Fruit fly (Drosophila melanogaster) whole organism, embryonic: ENCODE measurements around the gene HERC2.

Experiments
- Bdp1 ChIP-seq: fragments of 200-800 bp; sonication (Bioruptor generic); optimal IDR thresholded peaks from 3 replicates; lab custom pipeline; 2016; ENCODE audit warnings: missing biosample characterization, missing genetic modification characterization
- CG10267 ChIP-seq: fragments of 200-800 bp; sonication (Bioruptor generic); optimal IDR thresholded peaks from 2 replicates; lab custom pipeline; 2018; ENCODE audit warnings: missing biosample characterization, mild to moderate bottlenecking, missing genetic modification characterization, moderate library complexity
- CG10431 ChIP-seq: fragments of 200-800 bp; sonication (Bioruptor generic); optimal IDR thresholded peaks from 3 replicates; lab custom pipeline; 2018; ENCODE audit warnings: missing biosample characterization, mild to moderate bottlenecking, missing genetic modification characterization
- CG11093 ChIP-seq: fragments of 200-800 bp; sonication (Bioruptor generic); IDR thresholded peaks from 3 replicates; pipeline ENCODE4 v1.3.6; 2022; ENCODE audit warnings: missing biosample characterization, missing genetic modification characterization
- CG11456 ChIP-seq: fragments of 200-800 bp; sonication (Bioruptor generic); IDR thresholded peaks from 3 replicates; pipeline ENCODE4 v1.3.6; 2022; ENCODE audit warnings: missing biosample characterization, missing genetic modification characterization
- CG12071 ChIP-seq: fragments of 200-800 bp; sonication (Bioruptor generic); optimal IDR thresholded peaks from 3 replicates; lab custom pipeline; 2018; ENCODE audit warnings: missing biosample characterization, mild to moderate bottlenecking, missing genetic modification characterization
- CG13123 ChIP-seq: fragments of 200-800 bp; sonication (Bioruptor generic); optimal IDR thresholded peaks from 2 replicates; lab custom pipeline; 2016; ENCODE audit warnings: missing biosample characterization, missing genetic modification characterization
- CG14050 ChIP-seq: fragments of 200-800 bp; sonication (Bioruptor generic); IDR thresholded peaks from 3 replicates; pipeline ENCODE4 v1.3.6; 2022; ENCODE audit warnings: missing biosample characterization, missing genetic modification characterization
- CG14710 ChIP-seq: fragments of 200-800 bp; sonication (Bioruptor generic); optimal IDR thresholded peaks from 3 replicates; lab custom pipeline; 2019; ENCODE audit warnings: missing biosample characterization, mild to moderate bottlenecking, missing genetic modification characterization, moderate library complexity
- CG15011 ChIP-seq: fragments of 200-800 bp; sonication (Bioruptor generic); optimal IDR thresholded peaks from 3 replicates; lab custom pipeline; 2018; ENCODE audit warnings: missing biosample characterization, mild to moderate bottlenecking, missing genetic modification characterization
- CG1603 ChIP-seq: fragments of 200-800 bp; sonication (Bioruptor generic); optimal IDR thresholded peaks from 2 replicates; lab custom pipeline; 2019; ENCODE audit warnings: missing biosample characterization, mild to moderate bottlenecking, missing genetic modification characterization, moderate library complexity
- CG16863 ChIP-seq: fragments of 200-800 bp; sonication (Bioruptor generic); optimal IDR thresholded peaks from 3 replicates; lab custom pipeline; 2016; ENCODE audit warnings: missing biosample characterization, missing genetic modification characterization
- CG1792 ChIP-seq: fragments of 200-800 bp; sonication (Bioruptor generic); optimal IDR thresholded peaks from 2 replicates; lab custom pipeline; 2016; ENCODE audit warnings: missing biosample characterization, missing genetic modification characterization
- CG18476 ChIP-seq: fragments of 200-800 bp; sonication (Bioruptor generic); optimal IDR thresholded peaks from 2 replicates; lab custom pipeline; 2016; ENCODE audit warnings: missing biosample characterization, mild to moderate bottlenecking, missing genetic modification characterization
- CG2129 ChIP-seq: fragments of 200-800 bp; sonication (Bioruptor generic); IDR thresholded peaks from 2 replicates; pipeline ENCODE4 v1.3.6; 2022; ENCODE audit warnings: missing biosample characterization, missing genetic modification characterization; ENCODE audit not compliant: partially characterized antibody
- CG31224 ChIP-seq: fragments of 200-800 bp; sonication (Bioruptor generic); IDR thresholded peaks from 2 replicates; pipeline ENCODE4 v1.3.6; 2022; ENCODE audit warnings: missing biosample characterization, missing genetic modification characterization
- CG4424 ChIP-seq: fragments of 200-800 bp; sonication (Bioruptor generic); optimal IDR thresholded peaks from 3 replicates; lab custom pipeline; 2016; ENCODE audit warnings: missing biosample characterization, missing genetic modification characterization
- CG4707 ChIP-seq: fragments of 200-800 bp; sonication (Bioruptor generic); optimal IDR thresholded peaks from 2 replicates; lab custom pipeline; 2018; ENCODE audit warnings: missing biosample characterization, mild to moderate bottlenecking, missing genetic modification characterization, moderate library complexity
- CG6765 ChIP-seq: fragments of 200-800 bp; sonication (Bioruptor generic); optimal IDR thresholded peaks from 3 replicates; lab custom pipeline; 2017; ENCODE audit warnings: missing biosample characterization, mild to moderate bottlenecking, missing genetic modification characterization
- CG8089 ChIP-seq: fragments of 200-800 bp; sonication (Bioruptor generic); optimal IDR thresholded peaks from 3 replicates; lab custom pipeline; 2016; ENCODE audit warnings: missing biosample characterization, missing genetic modification characterization
- CG9609 ChIP-seq: fragments of 200-800 bp; sonication (Bioruptor generic); optimal IDR thresholded peaks from 3 replicates; lab custom pipeline; 2016; ENCODE audit warnings: missing biosample characterization, missing genetic modification characterization
- CG9817 ChIP-seq: fragments of 200-800 bp; sonication (Bioruptor generic); optimal IDR thresholded peaks from 2 replicates; lab custom pipeline; 2018; ENCODE audit warnings: missing biosample characterization, mild to moderate bottlenecking, missing genetic modification characterization, moderate library complexity
- Dek ChIP-seq: fragments of 200-800 bp; sonication (Bioruptor generic); optimal IDR thresholded peaks from 3 replicates; lab custom pipeline; 2019; ENCODE audit warnings: missing biosample characterization, mild to moderate bottlenecking, missing genetic modification characterization, moderate library complexity
- Doc2 ChIP-seq: fragments of 200-800 bp; sonication (Bioruptor generic); IDR thresholded peaks from 2 replicates; pipeline ENCODE4 v1.3.6; 2022; ENCODE audit warnings: missing biosample characterization, missing genetic modification characterization
- Doc3 ChIP-seq: fragments of 200-800 bp; sonication (Bioruptor generic); IDR thresholded peaks from 3 replicates; pipeline ENCODE4 v1.3.6; 2022; ENCODE audit warnings: missing biosample characterization, missing genetic modification characterization; ENCODE audit not compliant: partially characterized antibody
- Gug ChIP-seq: fragments of 200-800 bp; sonication (Bioruptor generic); IDR thresholded peaks from 4 replicates; pipeline ENCODE4 v1.3.6; 2022; ENCODE audit warnings: missing biosample characterization, missing genetic modification characterization
- HLH4C ChIP-seq: fragments of 200-800 bp; sonication (Bioruptor generic); IDR thresholded peaks from 3 replicates; pipeline ENCODE4 v1.3.6; 2022; ENCODE audit warnings: missing biosample characterization, missing genetic modification characterization; ENCODE audit not compliant: partially characterized antibody
- Hr39 ChIP-seq: fragments of >200 bp; optimal IDR thresholded peaks from 2 replicates; lab custom pipeline; 2017
- Oli ChIP-seq: fragments of 200-800 bp; sonication (Bioruptor generic); optimal IDR thresholded peaks from 2 replicates; lab custom pipeline; 2018; ENCODE audit warnings: missing biosample characterization, mild to moderate bottlenecking, missing genetic modification characterization, moderate library complexity
- Ravus ChIP-seq: fragments of 200-800 bp; sonication (Bioruptor generic); IDR thresholded peaks from 2 replicates; pipeline ENCODE4 v1.3.6; 2022; ENCODE audit warnings: missing biosample characterization, missing genetic modification characterization
- Side ChIP-seq: fragments of 200-800 bp; sonication (Bioruptor generic); optimal IDR thresholded peaks from 2 replicates; lab custom pipeline; 2016; ENCODE audit warnings: missing biosample characterization, missing genetic modification characterization
- ara ChIP-seq: fragments of 200-800 bp; sonication (Bioruptor generic); IDR thresholded peaks from 2 replicates; pipeline ENCODE4 v1.3.6; 2022; ENCODE audit warnings: missing biosample characterization, missing genetic modification characterization
- ase ChIP-seq: fragments of 200-800 bp; sonication (Bioruptor generic); IDR thresholded peaks from 3 replicates; pipeline ENCODE4 v1.3.6; 2022; ENCODE audit warnings: missing biosample characterization, missing genetic modification characterization
- br ChIP-seq: fragments of >200 bp; optimal IDR thresholded peaks from 2 replicates; lab custom pipeline; 2017
- croc ChIP-seq: fragments of 200-800 bp; sonication (Bioruptor generic); conservative IDR thresholded peaks from 3 replicates; pipeline ENCODE4 v1.3.6; 2022; ENCODE audit warnings: missing biosample characterization, missing genetic modification characterization
- dimm ChIP-seq: fragments of 200-800 bp; sonication (Bioruptor generic); IDR thresholded peaks from 2 replicates; pipeline ENCODE4 v1.3.6; 2022; ENCODE audit warnings: missing biosample characterization, missing genetic modification characterization
- ems ChIP-seq: fragments of 200-800 bp; sonication (Bioruptor generic); optimal IDR thresholded peaks from 3 replicates; lab custom pipeline; 2016; ENCODE audit warnings: missing biosample characterization, missing genetic modification characterization
- ewg ChIP-seq: fragments of 200-800 bp; sonication (Bioruptor generic); optimal IDR thresholded peaks from 3 replicates; lab custom pipeline; 2017; ENCODE audit warnings: mild to moderate bottlenecking, missing biosample characterization, missing genetic modification reagents, missing genetic modification characterization
- gem ChIP-seq: fragments of 200-800 bp; sonication (Bioruptor generic); optimal IDR thresholded peaks from 2 replicates; lab custom pipeline; 2019; ENCODE audit warnings: missing biosample characterization, mild to moderate bottlenecking, missing genetic modification characterization, moderate library complexity
- gfzf ChIP-seq: fragments of 200-800 bp; sonication (Bioruptor generic); optimal IDR thresholded peaks from 2 replicates; lab custom pipeline; 2016; ENCODE audit warnings: missing biosample characterization, mild to moderate bottlenecking, missing genetic modification characterization, moderate library complexity
- hb ChIP-seq: fragments of 200-800 bp; sonication (Bioruptor generic); IDR thresholded peaks from 3 replicates; pipeline ENCODE4 v1.3.6; 2022; ENCODE audit warnings: missing biosample characterization, missing genetic modification characterization; ENCODE audit not compliant: partially characterized antibody
- hth ChIP-seq: fragments of >200 bp; optimal IDR thresholded peaks from 2 replicates; lab custom pipeline; 2017; ENCODE audit warnings: inconsistent platforms
- kah ChIP-seq: fragments of 200-800 bp; sonication (Bioruptor generic); optimal IDR thresholded peaks from 2 replicates; lab custom pipeline; 2018; ENCODE audit warnings: missing biosample characterization, mild to moderate bottlenecking, missing genetic modification characterization
- lilli ChIP-seq: fragments of 200-800 bp; sonication (Bioruptor generic); optimal IDR thresholded peaks from 3 replicates; lab custom pipeline; 2016; ENCODE audit warnings: missing biosample characterization, missing genetic modification characterization
- odd ChIP-seq: fragments of 200-800 bp; sonication (Bioruptor generic); optimal IDR thresholded peaks from 2 replicates; lab custom pipeline; 2017; ENCODE audit warnings: missing biosample characterization, mild to moderate bottlenecking, missing genetic modification characterization
- org-1 ChIP-seq: fragments of 200-800 bp; sonication (Bioruptor generic); optimal IDR thresholded peaks from 2 replicates; lab custom pipeline; 2017; ENCODE audit warnings: missing biosample characterization, missing genetic modification characterization
- peb ChIP-seq: fragments of 200-800 bp; sonication (Bioruptor generic); IDR thresholded peaks from 2 replicates; pipeline ENCODE4 v1.3.6; 2022; ENCODE audit warnings: missing biosample characterization, missing genetic modification characterization
- slou ChIP-seq: fragments of 200-800 bp; sonication (Bioruptor generic); optimal IDR thresholded peaks from 3 replicates; lab custom pipeline; 2016; ENCODE audit warnings: missing biosample characterization, missing genetic modification characterization
- unpg ChIP-seq: fragments of 200-800 bp; sonication (Bioruptor generic); optimal IDR thresholded peaks from 3 replicates; lab custom pipeline; 2018; ENCODE audit warnings: missing biosample characterization, mild to moderate bottlenecking, missing genetic modification characterization, moderate library complexity
- wek ChIP-seq: fragments of 200-800 bp; sonication (Bioruptor generic); optimal IDR thresholded peaks from 3 replicates; lab custom pipeline; 2018; ENCODE audit warnings: missing biosample characterization, mild to moderate bottlenecking, missing genetic modification characterization, moderate library complexity

Gene HERC2

dm6 chrX:20394066-20394913 is at the start of gene HERC2 (continued):
- TF ChIP-seq CG14710, result peak; percentile 44
- TF ChIP-seq kah, result no peak
- 0 out of 3 replicates have a peak, but pooled peaks have one; percentile 29 for TF ChIP-seq ase
- TF ChIP-seq hth, result no peak
- TF ChIP-seq gfzf (GFP tag; lab: Kevin White, UChicago), result peak; percentile 33
- no peak; the same call in 1 of the 2 replicates for TF ChIP-seq ara (GFP tag; lab: Robert Waterston, UW)
- peak; percentile 46 for TF ChIP-seq CG10267
- no peak for TF ChIP-seq Ravus (GFP tag; lab: Robert Waterston, UW)
- no peak for TF ChIP-seq peb
- TF ChIP-seq gem (tag; lab: Kevin White, UChicago), result no peak
- TF ChIP-seq br, result no peak
- TF ChIP-seq CG9817 (tag; lab: Kevin White, UChicago), result peak; percentile 51
- TF ChIP-seq HLH4C (GFP tag; lab: Robert Waterston, UW), result peak; percentile 93
- peak; percentile 44 for TF ChIP-seq Side (GFP tag; lab: Kevin White, UChicago)
- TF ChIP-seq ems (GFP tag; lab: Kevin White, UChicago), result no peak
- no peak for TF ChIP-seq CG15011
- no peak for TF ChIP-seq ewg (GFP tag; lab: Kevin White, UChicago)
- TF ChIP-seq CG14050 (GFP tag; lab: Robert Waterston, UW), result no peak
- TF ChIP-seq CG9609 (GFP tag; lab: Kevin White, UChicago), result peak; percentile 54
- peak; percentile 74; the same call in 2 of the 4 replicates for TF ChIP-seq Gug (GFP tag; lab: Robert Waterston, UW)
- no peak for TF ChIP-seq CG13123 (GFP tag; lab: Kevin White, UChicago)
- TF ChIP-seq slou (GFP tag; lab: Kevin White, UChicago), result no peak
- no peak for TF ChIP-seq croc
- TF ChIP-seq lilli (GFP tag; lab: Kevin White, UChicago), result peak; percentile 66
- TF ChIP-seq CG10431, result no peak
- TF ChIP-seq CG1603 (tag; lab: Kevin White, UChicago), result no peak
- TF ChIP-seq CG2129 (GFP tag; lab: Robert Waterston, UW), result peak; percentile 69
- TF ChIP-seq CG4707 (GFP tag; lab: Kevin White, UChicago), result no peak
- peak; percentile 78 for TF ChIP-seq Doc3 (GFP tag; lab: Robert Waterston, UW)
- TF ChIP-seq CG6765 (GFP tag; lab: Kevin White, UChicago), result no peak
- TF ChIP-seq wek (GFP tag; lab: Kevin White, UChicago), result no peak
- peak; percentile 3 for TF ChIP-seq Bdp1 (GFP tag; lab: Kevin White, UChicago)
- no peak for TF ChIP-seq CG31224 (GFP tag; lab: Robert Waterston, UW)
- peak; percentile 91 for TF ChIP-seq hb
- no peak for TF ChIP-seq unpg (GFP tag; lab: Kevin White, UChicago)
- peak; percentile 21 for TF ChIP-seq CG8089 (GFP tag; lab: Kevin White, UChicago)
- TF ChIP-seq CG1792 (GFP tag; lab: Kevin White, UChicago), result peak; percentile 41
- TF ChIP-seq CG12071 (GFP tag; lab: Kevin White, UChicago), result no peak
- no peak for TF ChIP-seq CG4424 (GFP tag; lab: Kevin White, UChicago)
- no peak for TF ChIP-seq odd (GFP tag; lab: Kevin White, UChicago)
- TF ChIP-seq CG18476, result no peak
- TF ChIP-seq CG11093 (GFP tag; lab: Robert Waterston, UW), result 0 out of 3 replicates have a peak, but pooled peaks have one; percentile 40
- TF ChIP-seq dimm, result no peak
- TF ChIP-seq CG11456 (GFP tag; lab: Robert Waterston, UW), result peak; percentile 77
- TF ChIP-seq Doc2 (GFP tag; lab: Robert Waterston, UW), result no peak
- TF ChIP-seq Hr39 (lab: Kevin White, UChicago), result no peak
- peak; percentile 12 for TF ChIP-seq Dek (tag; lab: Kevin White, UChicago)
- TF ChIP-seq CG16863, result peak; percentile 10
- TF ChIP-seq Oli, result peak; percentile 15
- TF ChIP-seq org-1 (GFP tag; lab: Kevin White, UChicago), result no peak
